Worm (Caenorhabditis elegans): ENCODE measurements around the gene C34D4.10.

DNA sequence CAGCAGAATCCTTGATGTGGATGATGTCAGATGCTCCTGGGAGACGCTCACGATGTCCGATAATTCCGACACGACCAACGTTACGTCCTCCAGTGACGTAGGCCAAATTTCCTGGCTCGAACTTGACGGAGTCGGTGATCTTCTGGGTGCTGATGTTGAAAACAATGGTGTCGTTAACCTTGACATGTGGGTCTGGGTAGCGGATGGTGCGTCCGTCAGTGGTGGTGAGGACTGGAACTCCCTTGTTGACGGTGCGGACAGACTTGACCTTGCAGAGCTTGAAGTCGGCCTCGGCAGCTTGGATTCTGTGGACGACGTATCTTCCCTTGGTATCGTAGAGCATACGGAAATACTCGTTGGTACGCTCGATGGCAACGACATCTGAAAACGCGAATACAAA lies 37.2 kb downstream of the C34D4.10 start:
- TF ChIP-seq mep-1 (tag; optimal IDR thresholded peaks at IDR 0.05): no peak
- TF ChIP-seq ceh-28 (tag; optimal IDR thresholded peaks at IDR 0.05): no peak

Measured in whole organism, L4 larva.